Worm (Caenorhabditis elegans): ENCODE data around the gene nep-20.

The nep-20 gene

ce11 chrII:3395484-3395883, at the start of gene nep-20:
Gene nep-20, minus strand, starts transcription at chrII:3395584.
- TF ChIP-seq pat-9 (tag; optimal IDR thresholded peaks at IDR 0.05) (no peak), hlh-15 (tag; optimal IDR thresholded peaks at IDR 0.05) (no peak), F13H6.1 (tag; optimal IDR thresholded peaks at IDR 0.05) (no peak), npax-4 (tag; optimal IDR thresholded peaks at IDR 0.05) (no peak), ceh-22 (tag; optimal IDR thresholded peaks at IDR 0.05) (no peak), C08G9.2 (tag; optimal IDR thresholded peaks at IDR 0.05) (no peak), ahr-1 (tag; optimal IDR thresholded peaks at IDR 0.05) (no peak), madf-2 (tag; optimal IDR thresholded peaks at IDR 0.05) (no peak), ttx-3 (tag; optimal IDR thresholded peaks at IDR 0.05) (no peak), ceh-24 (tag; optimal IDR thresholded peaks at IDR 0.05) (no peak)

ce11 chrII:3444280-3444679, 48.9 kb upstream of the nep-20 start, which contains the start of gene C16C8.4:
Gene C16C8.4, minus strand, starts transcription at chrII:3444380.
- no peak for TF ChIP-seq zip-5 (tag; optimal IDR thresholded peaks at IDR 0.05)
- no peak for TF ChIP-seq nhr-232 (tag; optimal IDR thresholded peaks at IDR 0.05)
- TF ChIP-seq hlh-15 (tag; optimal IDR thresholded peaks at IDR 0.05) = no peak
- no peak for TF ChIP-seq tbx-7 (tag; optimal IDR thresholded peaks at IDR 0.05)
- no peak for TF ChIP-seq rnt-1 (tag; optimal IDR thresholded peaks at IDR 0.05)
- no peak for TF ChIP-seq sox-4 (tag; optimal IDR thresholded peaks at IDR 0.05)
- no peak for TF ChIP-seq K09A11.1 (tag; optimal IDR thresholded peaks at IDR 0.05; ENCODE audit: insufficient read depth)
- no peak for TF ChIP-seq ceh-31 (tag; optimal IDR thresholded peaks at IDR 0.05)
- TF ChIP-seq dve-1 (tag; optimal IDR thresholded peaks at IDR 0.05) = no peak
- no peak for TF ChIP-seq C38D4.7 (GFP tag; optimal IDR thresholded peaks at IDR 0.05)
- TF ChIP-seq ceh-19 (GFP tag; optimal IDR thresholded peaks at IDR 0.05) = no peak
- TF ChIP-seq nfya-1 (tag; optimal IDR thresholded peaks at IDR 0.05) = no peak
- TF ChIP-seq nhr-11 (tag; optimal IDR thresholded peaks at IDR 0.05) = no peak
- no peak for TF ChIP-seq elt-2 (tag; optimal IDR thresholded peaks at IDR 0.05)
- TF ChIP-seq npax-4 (tag; optimal IDR thresholded peaks at IDR 0.05) = no peak
- no peak for TF ChIP-seq F13H6.1 (tag; optimal IDR thresholded peaks at IDR 0.05)
- TF ChIP-seq ama-1 (optimal IDR thresholded peaks at IDR 0.05) = no peak

- no peak for TF ChIP-seq lim-6 (tag; optimal IDR thresholded peaks at IDR 0.05)
- no peak for TF ChIP-seq C08G9.2 (tag; optimal IDR thresholded peaks at IDR 0.05)
- TF ChIP-seq ceh-2 (tag; optimal IDR thresholded peaks at IDR 0.05) = no peak
- no peak for TF ChIP-seq sdc-2 (tag; optimal IDR thresholded peaks at IDR 0.05)
- TF ChIP-seq ceh-30 (tag; optimal IDR thresholded peaks at IDR 0.05) = no peak
- TF ChIP-seq dmd-4 (tag; optimal IDR thresholded peaks at IDR 0.05; ENCODE audit: borderline replicate concordance) = no peak
- TF ChIP-seq syd-9 (tag; optimal IDR thresholded peaks at IDR 0.05) = no peak
- TF ChIP-seq zip-5 (tag; optimal IDR thresholded peaks at IDR 0.05) = no peak
- TF ChIP-seq fkh-6 (tag; optimal IDR thresholded peaks at IDR 0.05) = no peak
- no peak for TF ChIP-seq ceh-45 (GFP tag; IDR thresholded peaks at IDR 0.05)
Observed at ce11 chrII:3443154-3443553, 47.8 kb upstream of the nep-20 start, which contains the start of gene C16C8.22. Gene C16C8.22, minus strand, starts transcription at chrII:3443254.

ce11 chrII:3441377-3441776, 46.0 kb upstream of the nep-20 start, which contains the start of gene C16C8.27:
Gene C16C8.27, plus strand, starts transcription at chrII:3441677.
- no peak for TF ChIP-seq ceh-2 (tag; optimal IDR thresholded peaks at IDR 0.05)
- no peak for TF ChIP-seq ceh-34 (tag; optimal IDR thresholded peaks at IDR 0.05)
- no peak for TF ChIP-seq pag-3 (tag; optimal IDR thresholded peaks at IDR 0.05; ENCODE audit: borderline replicate concordance)
- TF ChIP-seq F13H6.1 (tag; optimal IDR thresholded peaks at IDR 0.05) = no peak

ce11 chrII:3440641-3440926, 45.2 kb upstream of the nep-20 start, which contains the start of gene C16C8.17:
Gene C16C8.17, plus strand, starts transcription at chrII:3440827.
- TF ChIP-seq pax-1 (tag; optimal IDR thresholded peaks at IDR 0.05) (no peak), mec-3 (tag; optimal IDR thresholded peaks at IDR 0.05; ENCODE audit: borderline replicate concordance) (no peak), sox-2 (GFP tag; IDR thresholded peaks at IDR 0.05) (no peak), ceh-9 (tag; optimal IDR thresholded peaks at IDR 0.05) (no peak), F13H6.1 (tag; optimal IDR thresholded peaks at IDR 0.05) (no peak)
